Fruit fly (Drosophila melanogaster): Measurements from ENCODE around the gene S.

The S gene

DNA sequence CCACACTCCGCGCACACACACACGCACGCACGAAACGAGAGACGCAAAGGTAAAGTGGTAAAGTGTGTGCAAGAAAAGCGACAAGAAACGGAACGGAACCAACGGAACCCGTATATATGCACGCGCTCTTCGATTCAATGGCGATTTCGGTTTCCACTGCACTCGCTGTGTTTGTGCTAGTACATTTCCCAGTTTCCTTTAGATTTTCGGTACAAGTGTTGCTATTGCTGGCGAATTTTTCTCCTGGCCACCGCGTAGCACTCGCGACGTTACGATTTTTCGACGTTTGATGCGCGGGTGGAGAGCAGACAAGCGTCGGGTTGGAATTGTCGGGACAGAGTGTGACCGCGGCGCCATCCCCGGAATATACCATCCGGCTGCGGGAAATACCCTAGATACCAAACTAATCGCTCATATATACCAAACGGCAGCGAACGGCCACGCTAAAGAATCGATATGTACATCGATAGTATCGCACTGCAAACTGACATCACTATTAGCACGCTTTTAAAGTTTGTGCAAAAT, at the start of gene S, which contains the start of gene ast:
Gene S, minus strand, starts transcription at position 347 of the 525 bp plus-strand sequence.
Gene ast, plus strand, starts transcription at position 480 of the 525 bp plus-strand sequence.
- TF ChIP-seq Gsc (GFP tag; IDR thresholded peaks at IDR 0.05) (no peak), Ssrp (tag; optimal IDR thresholded peaks at IDR 0.05) (no peak), Opbp (GFP tag; IDR thresholded peaks at IDR 0.05; ENCODE audit: partially characterized antibody) (peak; percentile 99), phol (tag; optimal IDR thresholded peaks at IDR 0.05) (peak; percentile 50), Mad (GFP tag; optimal IDR thresholded peaks at IDR 0.05) (peak; percentile 26), CG4404 (GFP tag; IDR thresholded peaks at IDR 0.05) (no peak), CG17186 (GFP tag; optimal IDR thresholded peaks at IDR 0.05) (peak; percentile 64), lbe (GFP tag; optimal IDR thresholded peaks at IDR 0.05) (no peak), ranshi (GFP tag; IDR thresholded peaks at IDR 0.05) (peak; percentile 37; the same call in 1 of the 2 replicates), fd102C (GFP tag; optimal IDR thresholded peaks at IDR 0.05) (no peak), fru (optimal IDR thresholded peaks at IDR 0.05) (no peak), cg (GFP tag; optimal IDR thresholded peaks at IDR 0.05) (peak; percentile 16), CG2875 (GFP tag; optimal IDR thresholded peaks at IDR 0.05) (peak; percentile 28), MESR4 (GFP tag; optimal IDR thresholded peaks at IDR 0.05) (peak; percentile 88), Rfx (GFP tag; IDR thresholded peaks at IDR 0.05) (peak; percentile 62), gt (GFP tag; IDR thresholded peaks at IDR 0.05) (no peak), kah (GFP tag; optimal IDR thresholded peaks at IDR 0.05) (no peak), caup (GFP tag; optimal IDR thresholded peaks at IDR 0.05; ENCODE audit: severe bottlenecking) (peak; percentile 3), fd96Cb (tag; optimal IDR thresholded peaks at IDR 0.05) (no peak), NFAT (GFP tag; IDR thresholded peaks at IDR 0.05) (peak; percentile 47; the same call in 1 of the 2 replicates), CG8281 (tag; optimal IDR thresholded peaks at IDR 0.05) (no peak), Doc3 (GFP tag; IDR thresholded peaks at IDR 0.05; ENCODE audit: partially characterized antibody) (peak; percentile 91), zf30C (GFP tag; optimal IDR thresholded peaks at IDR 0.05) (no peak), Side (GFP tag; optimal IDR thresholded peaks at IDR 0.05) (peak; percentile 22), CG2202 (tag; optimal IDR thresholded peaks at IDR 0.05) (peak; percentile 1), CG31441 (GFP tag; IDR thresholded peaks at IDR 0.05) (0 out of 2 replicates have a peak, but pooled peaks have one; percentile 28), pho (GFP tag; optimal IDR thresholded peaks at IDR 0.05) (peak; percentile 62), croc (GFP tag; conservative IDR thresholded peaks at IDR 0.05) (no peak), CG15073 (GFP tag; optimal IDR thresholded peaks at IDR 0.05) (no peak), CG5953 (GFP tag; IDR thresholded peaks at IDR 0.05) (no peak), Hr3 (GFP tag; optimal IDR thresholded peaks at IDR 0.05) (no peak), CG9727 (GFP tag; optimal IDR thresholded peaks at IDR 0.05) (no peak), CG8478 (optimal IDR thresholded peaks at IDR 0.05) (peak; percentile 5), CG11695 (GFP tag; IDR thresholded peaks at IDR 0.05) (no peak), dmrt11E (tag; optimal IDR thresholded peaks at IDR 0.05) (peak; percentile 2), crol (GFP tag; IDR thresholded peaks at IDR 0.05) (no peak), twi (tag; optimal IDR thresholded peaks at IDR 0.05) (peak; percentile 22), CG4730 (GFP tag; IDR thresholded peaks at IDR 0.05) (no peak), corto (GFP tag; optimal IDR thresholded peaks at IDR 0.05) (no peak), Hey (tag; optimal IDR thresholded peaks at IDR 0.05) (no peak), Sin3A (optimal IDR thresholded peaks at IDR 0.05) (peak; percentile 82), Sry-β (GFP tag; optimal IDR thresholded peaks at IDR 0.05) (no peak), al (GFP tag; IDR thresholded peaks at IDR 0.05) (0 out of 2 replicates have a peak, but pooled peaks have one; percentile 34), pb (GFP tag; optimal IDR thresholded peaks at IDR 0.05) (no peak), toy (GFP tag; IDR thresholded peaks at IDR 0.05) (no peak), pros (GFP tag; optimal IDR thresholded peaks at IDR 0.05) (peak; percentile 49), HHEX (GFP tag; optimal IDR thresholded peaks at IDR 0.05) (no peak), CG17385 (GFP tag; optimal IDR thresholded peaks at IDR 0.05) (no peak), Ptx1 (GFP tag; IDR thresholded peaks at IDR 0.05) (0 out of 2 replicates have a peak, but pooled peaks have one; percentile 17), CG1024 (GFP tag; IDR thresholded peaks at IDR 0.05) (no peak), disco-r (GFP tag; optimal IDR thresholded peaks at IDR 0.05) (no peak), gce (GFP tag; IDR thresholded peaks at IDR 0.05) (peak; percentile 35; the same call in 1 of the 3 replicates)
